Worm (Caenorhabditis elegans): ENCODE data around the gene K08C7.1.

K08C7.1 gene

DNA sequence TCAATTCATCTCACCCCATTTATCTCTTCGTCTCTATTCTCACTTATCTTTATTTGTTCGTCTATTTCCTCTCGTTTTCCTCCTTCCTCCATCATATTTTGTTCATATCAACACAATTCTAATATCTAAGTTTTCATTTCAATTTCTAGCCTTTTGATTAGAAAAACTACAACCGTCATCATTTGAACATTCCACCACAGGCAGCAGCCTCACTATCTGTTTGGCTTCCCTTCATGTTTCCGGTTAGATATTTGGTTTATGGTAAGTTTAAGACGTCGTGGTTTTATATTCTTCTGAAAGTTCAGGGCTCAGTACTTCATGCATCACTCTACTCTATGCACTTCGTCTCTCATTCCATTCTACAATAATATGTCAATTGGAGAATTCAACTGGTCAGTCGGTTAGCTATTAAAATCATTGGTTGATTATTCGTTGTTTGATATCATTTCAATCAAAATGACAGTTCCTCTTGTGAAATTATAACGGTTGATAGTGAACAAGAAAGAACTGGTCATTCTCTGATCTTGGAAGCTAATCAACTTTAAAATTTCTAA is at the start of gene K08C7.1:
TSS of gene K08C7.1 (plus strand) at position 43 of the 554 bp plus-strand sequence.
- peak; percentile 45 for TF ChIP-seq elt-2 (tag; optimal IDR thresholded peaks at IDR 0.05)
- TF ChIP-seq mab-9 (GFP tag; IDR thresholded peaks at IDR 0.05), result no peak

DNA sequence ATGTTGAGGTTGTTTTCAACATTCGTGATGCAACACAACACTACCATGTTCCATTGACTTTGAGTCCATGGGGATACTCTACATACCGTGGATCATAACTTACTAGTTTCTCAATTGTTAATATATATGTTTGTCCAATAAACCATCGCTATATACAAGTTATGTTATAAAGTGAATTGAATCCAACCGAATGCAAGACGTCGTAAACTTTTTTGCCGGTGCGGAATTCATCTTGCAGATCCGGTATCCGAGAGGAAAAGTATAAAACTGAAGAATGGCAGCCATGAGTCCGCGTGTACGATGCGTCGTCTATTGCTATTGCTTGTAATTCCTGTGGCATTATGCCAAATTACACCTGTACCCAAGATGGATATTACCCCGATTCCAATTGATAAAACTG is 48.3 kb upstream of the K08C7.1 start, which contains the start of gene R09H10.6:
TSS of gene R09H10.6 (plus strand) at position 301 of the 400 bp plus-strand sequence.
- TF ChIP-seq tlp-1 (tag; optimal IDR thresholded peaks at IDR 0.05) (no peak), blmp-1 (tag; optimal IDR thresholded peaks at IDR 0.05) (no peak), nhr-28 (tag; optimal IDR thresholded peaks at IDR 0.05) (no peak), hlh-4 (tag; optimal IDR thresholded peaks at IDR 0.05) (no peak), ceh-90 (tag; optimal IDR thresholded peaks at IDR 0.05) (no peak), mef-2 (tag; optimal IDR thresholded peaks at IDR 0.05) (no peak), unc-98 (GFP tag; IDR thresholded peaks at IDR 0.05) (no peak), lin-39 (tag; optimal IDR thresholded peaks at IDR 0.05) (no peak)

DNA sequence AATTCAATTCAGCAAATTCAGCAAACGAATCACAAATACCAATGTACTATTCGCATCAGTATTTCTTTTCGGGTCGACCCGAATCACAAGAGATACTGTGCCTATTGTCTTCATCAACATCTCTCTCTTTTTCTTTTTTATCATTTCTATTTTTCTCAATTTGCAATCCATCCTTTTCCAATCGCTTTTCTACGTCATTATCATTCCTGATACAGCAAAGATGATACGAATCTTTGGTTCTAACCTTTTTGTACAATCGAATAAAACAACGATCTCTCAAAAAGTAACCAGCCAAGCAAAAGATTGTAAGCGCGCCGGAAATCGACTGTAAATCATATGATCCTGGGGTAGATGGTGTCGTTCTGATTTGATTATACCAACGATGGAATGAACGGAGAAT is 46.7 kb upstream of the K08C7.1 start:
- peak; percentile 80 for TF ChIP-seq nhr-85 (tag)
- peak; percentile 51 for TF ChIP-seq lin-14 (GFP tag; optimal IDR thresholded peaks at IDR 0.05)
- peak; percentile 55 for TF ChIP-seq blmp-1 (tag; optimal IDR thresholded peaks at IDR 0.05)
- no peak for TF ChIP-seq pag-3 (tag; optimal IDR thresholded peaks at IDR 0.05; ENCODE audit: borderline replicate concordance, insufficient read depth)
- TF ChIP-seq C04F5.9 (tag; optimal IDR thresholded peaks at IDR 0.05), result no peak
- no peak for TF ChIP-seq swsn-7 (tag; optimal IDR thresholded peaks at IDR 0.05)
- no peak for TF ChIP-seq lin-35 (GFP tag; optimal IDR thresholded peaks at IDR 0.05)
- TF ChIP-seq nhr-20 (tag; optimal IDR thresholded peaks at IDR 0.05), result peak; percentile 21
- no peak for TF ChIP-seq sptf-1 (tag; optimal IDR thresholded peaks at IDR 0.05)
- no peak for TF ChIP-seq egl-27 (tag; optimal IDR thresholded peaks at IDR 0.05)
- TF ChIP-seq elt-3 (tag; optimal IDR thresholded peaks at IDR 0.05), result peak in 5 of 6 experiments; percentile 46 to 79 (median 61)
- TF ChIP-seq unc-130 (tag; optimal IDR thresholded peaks at IDR 0.05), result no peak

DNA sequence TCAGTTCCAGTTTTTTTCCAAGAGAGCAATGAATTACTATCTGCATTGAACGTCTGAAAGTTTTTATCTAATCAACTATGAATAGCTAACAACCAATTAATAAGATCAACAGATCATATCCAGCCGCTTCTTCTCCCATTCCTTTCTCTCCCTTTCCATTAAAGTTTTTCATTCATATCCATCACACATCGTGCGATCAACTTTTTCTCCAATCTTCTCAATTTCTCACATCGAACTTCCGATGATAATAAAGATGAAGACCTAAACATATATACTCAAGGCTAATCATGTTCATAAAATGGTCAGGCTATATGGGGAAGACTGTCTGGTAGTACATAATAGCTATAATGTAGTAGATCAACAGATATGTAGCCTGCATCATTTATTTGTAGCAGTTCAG is 44.3 kb upstream of the K08C7.1 start:
- TF ChIP-seq snu-23 (GFP tag; optimal IDR thresholded peaks at IDR 0.05) (peak; percentile 12), sptf-1 (tag; optimal IDR thresholded peaks at IDR 0.05) (no peak), elt-3 (tag; optimal IDR thresholded peaks at IDR 0.05) (peak in 1 of 6 experiments; percentile 3), nhr-20 (tag; optimal IDR thresholded peaks at IDR 0.05) (peak; percentile 27), nhr-85 (tag) (peak; percentile 83), nhr-71 (tag; optimal IDR thresholded peaks at IDR 0.05) (peak; percentile 19), efl-3 (GFP tag; optimal IDR thresholded peaks at IDR 0.05) (no peak), blmp-1 (tag; optimal IDR thresholded peaks at IDR 0.05) (peak; percentile 69), C34B4.2 (tag; optimal IDR thresholded peaks at IDR 0.05) (no peak), lin-14 (GFP tag; optimal IDR thresholded peaks at IDR 0.05) (peak; percentile 36), nhr-90 (tag; optimal IDR thresholded peaks at IDR 0.05; ENCODE audit: poor library complexity) (no peak)

ce11 chrIV:10614918-10615477 is 41.6 kb upstream of the K08C7.1 start, which contains the start of gene ptr-14:
Gene ptr-14 (plus strand): TSS chrIV:10615427.
- TF ChIP-seq nhr-85 (tag), result peak; percentile 50
- TF ChIP-seq blmp-1 (tag; optimal IDR thresholded peaks at IDR 0.05), result no peak

DNA sequence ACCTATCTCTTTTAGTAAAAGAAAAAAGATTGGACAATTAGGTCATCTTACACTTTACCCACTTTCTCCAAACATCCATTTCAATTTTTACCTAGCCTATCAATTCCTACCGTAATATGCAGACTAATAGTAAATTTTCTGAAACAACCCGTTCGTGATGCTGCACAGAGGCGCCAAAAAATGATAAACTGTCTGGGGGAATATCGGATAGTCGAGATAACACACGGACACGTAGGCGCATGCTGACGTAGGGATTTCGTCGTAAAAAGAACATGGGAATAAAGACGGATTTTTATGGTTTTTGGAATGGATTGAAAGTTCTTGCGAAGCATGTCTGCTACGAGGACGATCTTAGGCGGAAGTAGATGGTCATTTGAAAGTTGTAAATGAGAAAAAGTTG is 40.2 kb upstream of the K08C7.1 start:
- TF ChIP-seq nhr-47 (tag; optimal IDR thresholded peaks at IDR 0.05) (no peak), blmp-1 (tag; optimal IDR thresholded peaks at IDR 0.05) (peak; percentile 76), F16B12.6 (tag; optimal IDR thresholded peaks at IDR 0.05) (no peak), snu-23 (GFP tag; optimal IDR thresholded peaks at IDR 0.05) (no peak), dpl-1 (GFP tag; optimal IDR thresholded peaks at IDR 0.05) (no peak), efl-1 (optimal IDR thresholded peaks at IDR 0.05) (no peak), efl-1 (GFP tag; optimal IDR thresholded peaks at IDR 0.05 in 1 of 2) (peak in 1 of 2 experiments; percentile 21), unc-30 (tag; optimal IDR thresholded peaks at IDR 0.05) (no peak), sox-4 (tag; optimal IDR thresholded peaks at IDR 0.05) (no peak), ztf-4 (tag; optimal IDR thresholded peaks at IDR 0.05) (no peak), jun-1 (tag; optimal IDR thresholded peaks at IDR 0.05) (no peak), elt-3 (tag; optimal IDR thresholded peaks at IDR 0.05) (peak in 1 of 6 experiments; percentile 57), C04F5.9 (tag; optimal IDR thresholded peaks at IDR 0.05) (no peak), nhr-90 (tag; optimal IDR thresholded peaks at IDR 0.05; ENCODE audit: poor library complexity) (no peak), lin-14 (GFP tag; optimal IDR thresholded peaks at IDR 0.05) (no peak), ama-1 (optimal IDR thresholded peaks at IDR 0.05) (no peak)
